Fruit fly (Drosophila melanogaster): ENCODE data around the gene CG3402.

The CG3402 gene

dm6 chr3L:654019-654418 lies 1.3 kb upstream of the CG3402 start, which contains the start of the genes MED30 and Rev1 (continued):
- TF ChIP-seq gce (GFP tag; IDR thresholded peaks at IDR 0.05) (peak; percentile 80), hb (GFP tag; IDR thresholded peaks at IDR 0.05; ENCODE audit: partially characterized antibody) (no peak), CG4282 (GFP tag; optimal IDR thresholded peaks at IDR 0.05) (peak; percentile 95), h (optimal IDR thresholded peaks at IDR 0.05) (no peak), CG17385 (GFP tag; optimal IDR thresholded peaks at IDR 0.05) (peak; percentile 88), gsb-n (tag; optimal IDR thresholded peaks at IDR 0.05) (peak; percentile 84), CoRest (tag; optimal IDR thresholded peaks at IDR 0.05) (peak; percentile 92), CG10366 (GFP tag; IDR thresholded peaks at IDR 0.05) (peak; percentile 89), crc (GFP tag; optimal IDR thresholded peaks at IDR 0.05) (peak; percentile 96), sc (optimal IDR thresholded peaks at IDR 0.05) (no peak), sc (GFP tag; optimal IDR thresholded peaks at IDR 0.05) (peak; percentile 53), disco-r (GFP tag; optimal IDR thresholded peaks at IDR 0.05) (peak; percentile 86), usp (GFP tag; optimal IDR thresholded peaks at IDR 0.05) (no peak), CG5245 (GFP tag; optimal IDR thresholded peaks at IDR 0.05) (peak; percentile 94), pan (optimal IDR thresholded peaks at IDR 0.05) (no peak), pan (GFP tag; optimal IDR thresholded peaks at IDR 0.05 in 1 of 2, IDR thresholded peaks at IDR 0.05 in 1 of 2) (peak in 1 of 2 experiments; percentile 93), CrebB (tag; optimal IDR thresholded peaks at IDR 0.05) (peak; percentile 91), NFAT (GFP tag; IDR thresholded peaks at IDR 0.05) (peak; percentile 96), danr (GFP tag; IDR thresholded peaks at IDR 0.05) (no peak), CG17186 (GFP tag; optimal IDR thresholded peaks at IDR 0.05) (peak; percentile 60), CG3163 (GFP tag; optimal IDR thresholded peaks at IDR 0.05) (peak; percentile 89), Pdp1 (GFP tag; optimal IDR thresholded peaks at IDR 0.05) (peak; percentile 94 to 96), CG34376 (GFP tag; optimal IDR thresholded peaks at IDR 0.05) (peak; percentile 91), Mrtf (GFP tag; IDR thresholded peaks at IDR 0.05) (peak; percentile 87), Fer2 (tag; optimal IDR thresholded peaks at IDR 0.05) (peak; percentile 94), dysf (GFP tag; IDR thresholded peaks at IDR 0.05) (peak; percentile 93), zfh1 (GFP tag; IDR thresholded peaks at IDR 0.05) (peak; percentile 95), ci (GFP tag; IDR thresholded peaks at IDR 0.05) (peak; percentile 95), Fer3 (tag; optimal IDR thresholded peaks at IDR 0.05) (peak; percentile 93), cg (GFP tag; optimal IDR thresholded peaks at IDR 0.05) (no peak), grau (tag; optimal IDR thresholded peaks at IDR 0.05) (peak; percentile 92), CG9932 (GFP tag; IDR thresholded peaks at IDR 0.05) (peak; percentile 97), ERR (GFP tag; optimal IDR thresholded peaks at IDR 0.05) (peak; percentile 94), CG34224 (GFP tag; IDR thresholded peaks at IDR 0.05; ENCODE audit: partially characterized antibody) (peak; percentile 75), gfzf (GFP tag; optimal IDR thresholded peaks at IDR 0.05) (peak; percentile 48), Ada2b (GFP tag; IDR thresholded peaks at IDR 0.05) (peak; percentile 91), tna (GFP tag; IDR thresholded peaks at IDR 0.05; ENCODE audit: partially characterized antibody) (peak; percentile 19; the same call in 1 of the 2 replicates), tio (GFP tag; optimal IDR thresholded peaks at IDR 0.05) (no peak), Atf6 (GFP tag; IDR thresholded peaks at IDR 0.05) (peak; percentile 91), CG11695 (GFP tag; IDR thresholded peaks at IDR 0.05) (peak; percentile 69; the same call in 2 of the 3 replicates), CG1024 (GFP tag; IDR thresholded peaks at IDR 0.05) (peak; percentile 82), sens (GFP tag) (peak; percentile 99), Abd-B (GFP tag; optimal IDR thresholded peaks at IDR 0.05) (peak; percentile 91), HmgZ (tag; optimal IDR thresholded peaks at IDR 0.05) (peak; percentile 96), CG2678 (tag; optimal IDR thresholded peaks at IDR 0.05) (peak; percentile 93), CG10654 (GFP tag; optimal IDR thresholded peaks at IDR 0.05) (peak; percentile 95), CG18476 (GFP tag; optimal IDR thresholded peaks at IDR 0.05) (peak; percentile 91), ewg (GFP tag; optimal IDR thresholded peaks at IDR 0.05) (peak; percentile 82), luna (GFP tag; optimal IDR thresholded peaks at IDR 0.05) (peak; percentile 91), CG8359 (GFP tag; optimal IDR thresholded peaks at IDR 0.05; ENCODE audit: borderline replicate concordance) (peak; percentile 40), crp (GFP tag; optimal IDR thresholded peaks at IDR 0.05) (peak; percentile 93 to 97), Mad (GFP tag; optimal IDR thresholded peaks at IDR 0.05) (peak; percentile 95)

All from whole organism, embryonic.